Worm (Caenorhabditis elegans): ENCODE measurements around the gene C01B10.6.
A peak's percentile ranks its signal among the peaks of the same experiment; 100 is the strongest.

Gene C01B10.6

DNA sequence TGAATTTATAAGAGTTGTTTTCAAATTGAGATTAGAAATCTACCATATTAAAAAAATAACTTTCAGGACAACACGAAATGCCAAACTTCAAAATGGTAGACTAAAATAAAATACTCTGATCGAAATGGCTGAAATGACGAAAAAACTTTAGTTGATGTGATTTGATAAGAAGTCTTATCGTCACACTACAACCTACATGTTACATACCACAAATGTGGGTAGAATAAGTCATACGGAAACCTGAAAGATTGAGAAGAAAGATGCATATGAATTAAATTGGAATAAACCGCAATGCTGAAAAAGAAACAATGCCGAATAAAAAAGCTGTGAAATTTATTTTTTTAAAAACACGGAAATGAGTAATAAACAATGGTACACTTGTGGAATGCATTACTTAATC is 32.9 kb upstream of the C01B10.6 start (continued):
- TF ChIP-seq F44E2.7 (GFP tag; IDR thresholded peaks at IDR 0.05), result no peak
- no peak for TF ChIP-seq ceh-82 (tag; optimal IDR thresholded peaks at IDR 0.05)
- TF ChIP-seq lsy-2 (tag; optimal IDR thresholded peaks at IDR 0.05), result no peak
- no peak for TF ChIP-seq daf-12 (tag; optimal IDR thresholded peaks at IDR 0.05)
- no peak for TF ChIP-seq nhr-111 (GFP tag; optimal IDR thresholded peaks at IDR 0.05)
- TF ChIP-seq set-16 (GFP tag; IDR thresholded peaks at IDR 0.05), result no peak

DNA sequence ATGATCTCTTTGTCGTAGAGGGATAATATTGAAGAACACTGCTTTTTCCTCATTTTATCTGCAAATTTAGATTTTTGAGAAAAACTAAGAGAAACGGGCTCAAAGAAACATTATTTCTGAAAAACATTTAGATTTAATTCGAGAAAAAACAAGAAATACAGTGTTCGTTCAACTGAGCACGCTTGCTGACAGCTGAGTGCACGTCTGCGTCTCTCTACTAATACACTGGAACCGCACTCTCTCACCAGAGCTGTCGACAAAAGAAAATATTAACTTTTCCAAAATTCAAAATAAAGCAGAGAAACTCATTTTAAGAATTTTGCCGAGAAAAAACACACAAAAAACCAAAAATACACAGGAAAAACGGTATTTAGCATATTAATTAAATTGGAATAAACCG is 26.7 kb upstream of the C01B10.6 start, which contains the start of gene drh-1:
drh-1 (minus strand) TSS at position 58 of the 400 bp plus-strand sequence.
- TF ChIP-seq F26F4.8 (GFP tag; conservative IDR thresholded peaks at IDR 0.05), result no peak
- peak; percentile 44 for TF ChIP-seq dve-1 (tag; optimal IDR thresholded peaks at IDR 0.05; ENCODE audit: insufficient read depth)
- no peak for TF ChIP-seq dmd-8 (GFP tag; IDR thresholded peaks at IDR 0.05)
- TF ChIP-seq vab-7 (GFP tag; IDR thresholded peaks at IDR 0.05), result no peak
- TF ChIP-seq dmd-6 (GFP tag; IDR thresholded peaks at IDR 0.05), result no peak
- TF ChIP-seq aly-2 (tag; optimal IDR thresholded peaks at IDR 0.05), result no peak
- TF ChIP-seq ZK546.5 (tag; optimal IDR thresholded peaks at IDR 0.05), result no peak
- TF ChIP-seq nhr-76 (tag; optimal IDR thresholded peaks at IDR 0.05), result no peak
- no peak for TF ChIP-seq R02D3.7 (tag; optimal IDR thresholded peaks at IDR 0.05)
- no peak for TF ChIP-seq jun-1 (tag; optimal IDR thresholded peaks at IDR 0.05)
- no peak for TF ChIP-seq ces-1 (GFP tag; optimal IDR thresholded peaks at IDR 0.05)
- TF ChIP-seq dmd-9 (GFP tag; IDR thresholded peaks at IDR 0.05), result no peak
- TF ChIP-seq lim-7 (GFP tag; IDR thresholded peaks at IDR 0.05), result no peak
- TF ChIP-seq dpl-1 (GFP tag; optimal IDR thresholded peaks at IDR 0.05), result no peak
- TF ChIP-seq ama-1 (optimal IDR thresholded peaks at IDR 0.05), result no peak
- TF ChIP-seq snpc-4 (tag; optimal IDR thresholded peaks at IDR 0.05), result no peak
- no peak for TF ChIP-seq nhr-237 (tag; optimal IDR thresholded peaks at IDR 0.05)
- TF ChIP-seq mep-1 (tag; optimal IDR thresholded peaks at IDR 0.05), result no peak
- peak; percentile 46 for TF ChIP-seq mes-2 (tag; optimal IDR thresholded peaks at IDR 0.05; ENCODE audit: poor library complexity, severe bottlenecking)
- no peak for TF ChIP-seq madf-5 (GFP tag; IDR thresholded peaks at IDR 0.05)
- TF ChIP-seq daf-19 (GFP tag; conservative IDR thresholded peaks at IDR 0.05), result no peak
- TF ChIP-seq Y48G9A.11 (GFP tag; IDR thresholded peaks at IDR 0.05), result no peak
- TF ChIP-seq ceh-28 (tag; optimal IDR thresholded peaks at IDR 0.05), result no peak
- TF ChIP-seq hlh-11 (tag; optimal IDR thresholded peaks at IDR 0.05), result no peak
- no peak for TF ChIP-seq gei-8 (GFP tag; optimal IDR thresholded peaks at IDR 0.05)
- TF ChIP-seq zip-2 (tag; optimal IDR thresholded peaks at IDR 0.05), result no peak
- TF ChIP-seq spr-3 (GFP tag; optimal IDR thresholded peaks at IDR 0.05), result no peak
- TF ChIP-seq ceh-62 (tag; optimal IDR thresholded peaks at IDR 0.05), result no peak
- TF ChIP-seq hif-1 (tag; optimal IDR thresholded peaks at IDR 0.05), result no peak
- no peak for TF ChIP-seq nhr-41 (GFP tag; IDR thresholded peaks at IDR 0.05)
- no peak for TF ChIP-seq Y105C5A.15 (GFP tag; IDR thresholded peaks at IDR 0.05)
- TF ChIP-seq mxl-3 (GFP tag; optimal IDR thresholded peaks at IDR 0.05), result no peak
- TF ChIP-seq ztf-11 (tag; optimal IDR thresholded peaks at IDR 0.05), result no peak
- no peak for TF ChIP-seq daf-8 (GFP tag; IDR thresholded peaks at IDR 0.05)
- TF ChIP-seq snpc-1.2 (GFP tag; IDR thresholded peaks at IDR 0.05), result peak; percentile 73
- no peak for TF ChIP-seq unc-39 (tag; optimal IDR thresholded peaks at IDR 0.05)
- TF ChIP-seq lsy-2 (tag; optimal IDR thresholded peaks at IDR 0.05), result peak in 1 of 2 experiments; percentile 65
- no peak for TF ChIP-seq nhr-48 (tag; optimal IDR thresholded peaks at IDR 0.05)
- TF ChIP-seq lin-38 (GFP tag; IDR thresholded peaks at IDR 0.05), result peak; percentile 68
- no peak for TF ChIP-seq F49E8.2 (tag; optimal IDR thresholded peaks at IDR 0.05; ENCODE audit: borderline replicate concordance)
- TF ChIP-seq lin-29 (GFP tag; IDR thresholded peaks at IDR 0.05), result no peak
- no peak for TF ChIP-seq nhr-25 (tag; optimal IDR thresholded peaks at IDR 0.05; ENCODE audit: borderline replicate concordance, insufficient read depth)
- TF ChIP-seq lir-3 (tag; optimal IDR thresholded peaks at IDR 0.05), result no peak
- TF ChIP-seq lin-13 (GFP tag; optimal IDR thresholded peaks at IDR 0.05), result no peak
- TF ChIP-seq daf-16 (GFP tag; optimal IDR thresholded peaks at IDR 0.05), result no peak
- peak; percentile 22 for TF ChIP-seq daf-16 (tag; optimal IDR thresholded peaks at IDR 0.05)
- TF ChIP-seq nhr-10 (tag; optimal IDR thresholded peaks at IDR 0.05), result no peak
